Worm (Caenorhabditis elegans): Measurements from ENCODE around the gene prdm-14.
"Not testable (repeated sequence)": the region's sequence is repeated elsewhere in the genome, so short reads cannot be mapped to it uniquely, and the experiment has no call there.

DNA sequence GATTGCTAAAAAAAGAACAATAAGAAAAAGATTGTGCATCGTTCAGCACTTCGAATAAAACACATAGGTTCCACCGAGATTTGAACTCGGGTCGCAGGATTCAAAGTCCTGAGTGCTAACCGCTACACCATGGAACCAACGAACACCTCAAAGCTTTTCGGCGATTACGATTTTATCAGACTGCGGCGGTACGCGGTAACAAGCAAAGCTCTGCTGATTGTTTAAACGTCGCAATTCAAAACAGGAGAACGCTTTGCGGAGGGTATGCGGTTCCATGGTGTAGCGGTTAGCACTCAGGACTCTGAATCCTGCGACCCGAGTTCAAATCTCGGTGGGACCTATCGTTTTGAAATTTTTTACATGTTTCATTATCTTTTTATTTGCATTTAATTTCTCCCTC is 44.5 kb downstream of the prdm-14 start:
- not testable (repeated sequence) for TF ChIP-seq ceh-13 (GFP tag; optimal IDR thresholded peaks at IDR 0.05); ama-1 (optimal IDR thresholded peaks at IDR 0.05); ceh-36 (tag; optimal IDR thresholded peaks at IDR 0.05); tbx-37 (GFP tag; conservative IDR thresholded peaks at IDR 0.05)

Data from whole organism, early embryonic.